Fruit fly (Drosophila melanogaster): Measurements from ENCODE around the gene CG3815.

dm6 chrX:6295129-6295539 is at the start of gene CG3815, which contains the start of gene CG15891:
- peak; percentile 31 for TF ChIP-seq psq (GFP tag; optimal IDR thresholded peaks at IDR 0.05)
- peak; percentile 49 for TF ChIP-seq CG9705 (GFP tag; optimal IDR thresholded peaks at IDR 0.05)
